Worm (Caenorhabditis elegans) whole organism, L1 larva: ENCODE measurements around the gene aakg-5.

ENCODE experiments used
- aly-2 ChIP-seq: fragments of 150-350 bp; optimal IDR thresholded peaks from 2 replicates; lab custom pipeline; 2014; ENCODE audit warnings: missing biosample characterization, missing genetic modification characterization
- ama-1 ChIP-seq: fragments of 150-350 bp; optimal IDR thresholded peaks from 2 replicates; lab custom pipeline; 2014
- blmp-1 ChIP-seq: fragments of 150-350 bp; optimal IDR thresholded peaks from 2 replicates; lab custom pipeline; 2014; ENCODE audit warnings: missing biosample characterization, missing genetic modification characterization
- ceh-63 ChIP-seq: fragments of 200-800 bp; sonication (Bioruptor generic); optimal IDR thresholded peaks from 2 replicates; lab custom pipeline; 2018; ENCODE audit warnings: mild to moderate bottlenecking, missing genetic modification characterization, missing compliant biosample characterization
- ceh-8 ChIP-seq: fragments of 200-800 bp; sonication (Bioruptor generic); optimal IDR thresholded peaks from 2 replicates; lab custom pipeline; 2018; ENCODE audit warnings: mild to moderate bottlenecking, missing genetic modification characterization, moderate library complexity, missing compliant biosample characterization
- ceh-82 ChIP-seq, 3 experiments: fragments of 150-350 bp in 1 of 3; sonication (generic microtip) in 2 of 3; optimal IDR thresholded peaks; 2 replicates each; lab custom pipeline; 2014 to 2017; ENCODE audit warnings: missing biosample characterization in 3 of 3, missing genetic modification characterization in 3 of 3
- ces-1 ChIP-seq: fragments of 150-350 bp; optimal IDR thresholded peaks from 2 replicates; lab custom pipeline; 2014; ENCODE audit warnings: missing biosample characterization, missing genetic modification reagents, missing genetic modification characterization
- dpl-1 ChIP-seq, 3 experiments: fragments of 150-350 bp in 2 of 3; sonication (generic microtip) in 1 of 3; optimal IDR thresholded peaks; 2 replicates each; lab custom pipeline; 2014 to 2017; ENCODE audit warnings: missing biosample characterization in 3 of 3, missing genetic modification characterization in 3 of 3, missing genetic modification reagents in 3 of 3
- efl-1 ChIP-seq, 4 experiments: fragments of 150-350 bp; optimal IDR thresholded peaks in 3 of 4; peaks in 1 of 4; 1 replicate in 1 of 4; 2 replicates in 3 of 4; lab custom pipeline; 2014; ENCODE audit warnings: missing biosample characterization in 2 of 4, missing genetic modification characterization in 2 of 4, missing genetic modification reagents in 2 of 4
- efl-3 ChIP-seq: fragments of 200-800 bp; sonication (Bioruptor generic); optimal IDR thresholded peaks from 2 replicates; lab custom pipeline; 2018; ENCODE audit warnings: mild to moderate bottlenecking, missing genetic modification characterization, missing compliant biosample characterization
- egl-13 ChIP-seq: sonication (generic microtip); optimal IDR thresholded peaks from 2 replicates; lab custom pipeline; 2016; ENCODE audit warnings: missing genotype, missing genetic modification reagents, missing genetic modification characterization, missing compliant biosample characterization
- egl-27 ChIP-seq, 2 experiments: fragments of 150-350 bp in 1 of 2; sonication (generic microtip); optimal IDR thresholded peaks; 3 replicates each; lab custom pipeline; 2017 to 2018; ENCODE audit warnings: missing biosample characterization in 2 of 2, missing genetic modification characterization in 2 of 2, missing genetic modification reagents in 2 of 2
- elt-2 ChIP-seq: sonication (generic microtip); optimal IDR thresholded peaks from 2 replicates; lab custom pipeline; 2016; ENCODE audit warnings: missing genetic modification characterization, mild to moderate bottlenecking, inconsistent platforms, missing compliant biosample characterization, missing genetic modification reagents
- elt-3 ChIP-seq, 6 experiments: fragments of 150-350 bp in 1 of 6; sonication (generic microtip); optimal IDR thresholded peaks; 2 replicates each; lab custom pipeline; 2017 to 2018; ENCODE audit warnings: missing biosample characterization in 6 of 6, missing genetic modification characterization in 6 of 6, inconsistent platforms in 1 of 6
- ets-5 ChIP-seq: fragments of 200-800 bp; sonication (Bioruptor generic); IDR thresholded peaks from 2 replicates; pipeline ENCODE4 v1.3.6; 2022; ENCODE audit warnings: missing genetic modification characterization, missing compliant biosample characterization
- fkh-10 ChIP-seq: sonication (generic microtip); optimal IDR thresholded peaks from 2 replicates; lab custom pipeline; 2017; ENCODE audit warnings: missing biosample characterization, missing genetic modification reagents, missing genetic modification characterization
- fkh-8 ChIP-seq: sonication (generic microtip); optimal IDR thresholded peaks from 2 replicates; lab custom pipeline; 2016; ENCODE audit warnings: mild to moderate bottlenecking, missing genetic modification characterization, missing compliant biosample characterization
- fos-1 ChIP-seq: fragments of 150-350 bp; optimal IDR thresholded peaks from 2 replicates; lab custom pipeline; 2014; ENCODE audit warnings: missing biosample characterization, missing genetic modification characterization
- grh-1 ChIP-seq: fragments of 200-800 bp; sonication (Bioruptor generic); IDR thresholded peaks from 2 replicates; pipeline ENCODE4 v1.3.6; 2022; ENCODE audit warnings: missing genetic modification reagents, missing genetic modification characterization, missing compliant biosample characterization
- hlh-4 ChIP-seq: sonication (generic microtip); optimal IDR thresholded peaks from 2 replicates; lab custom pipeline; 2016; ENCODE audit warnings: mild to moderate bottlenecking, missing genetic modification characterization, missing compliant biosample characterization
- hpl-2 ChIP-seq: fragments of 150-350 bp; optimal IDR thresholded peaks from 2 replicates; lab custom pipeline; 2014; ENCODE audit warnings: missing biosample characterization, missing genetic modification reagents, missing genetic modification characterization
- irx-1 ChIP-seq: sonication (generic microtip); optimal IDR thresholded peaks from 2 replicates; lab custom pipeline; 2016; ENCODE audit warnings: missing genetic modification characterization, missing compliant biosample characterization
- isw-1 ChIP-seq: fragments of 200-800 bp; sonication (Bioruptor generic); IDR thresholded peaks from 2 replicates; pipeline ENCODE4 v1.3.6; 2022; ENCODE audit warnings: missing genetic modification characterization, missing compliant biosample characterization
- jun-1 ChIP-seq: fragments of 150-350 bp; optimal IDR thresholded peaks from 2 replicates; lab custom pipeline; 2014; ENCODE audit warnings: missing biosample characterization, missing genetic modification reagents, missing genetic modification characterization
- lin-13 ChIP-seq: fragments of 150-350 bp; optimal IDR thresholded peaks from 2 replicates; lab custom pipeline; 2014; ENCODE audit warnings: missing biosample characterization, missing genetic modification reagents, missing genetic modification characterization
- lin-14 ChIP-seq: fragments of 200-800 bp; sonication (Bioruptor generic); optimal IDR thresholded peaks from 2 replicates; lab custom pipeline; 2018; ENCODE audit warnings: mild to moderate bottlenecking, missing genetic modification characterization, moderate library complexity, missing compliant biosample characterization
- lir-3 ChIP-seq: sonication (generic microtip); optimal IDR thresholded peaks from 2 replicates; lab custom pipeline; 2016; ENCODE audit warnings: mild to moderate bottlenecking, missing genetic modification characterization, moderate library complexity, missing compliant biosample characterization; ENCODE audit not compliant: poor library complexity
- mab-9 ChIP-seq: fragments of 200-800 bp; sonication (Bioruptor generic); IDR thresholded peaks from 2 replicates; pipeline ENCODE4 v1.3.6; 2022; ENCODE audit warnings: missing genetic modification reagents, missing genetic modification characterization, missing compliant biosample characterization
- mef-2 ChIP-seq: fragments of 150-350 bp; optimal IDR thresholded peaks from 2 replicates; lab custom pipeline; 2014; ENCODE audit warnings: missing biosample characterization, missing genetic modification characterization
- mep-1 ChIP-seq: fragments of 150-350 bp; optimal IDR thresholded peaks from 2 replicates; lab custom pipeline; 2014; ENCODE audit warnings: missing biosample characterization, missing genetic modification characterization
- nhr-11 ChIP-seq: fragments of 150-350 bp; optimal IDR thresholded peaks from 2 replicates; lab custom pipeline; 2014; ENCODE audit warnings: missing biosample characterization, missing genetic modification characterization
- nhr-20 ChIP-seq: sonication (generic microtip); optimal IDR thresholded peaks from 2 replicates; lab custom pipeline; 2016; ENCODE audit warnings: mild to moderate bottlenecking, missing genetic modification characterization, missing compliant biosample characterization
- nhr-47 ChIP-seq: sonication (generic microtip); optimal IDR thresholded peaks from 2 replicates; lab custom pipeline; 2016; ENCODE audit warnings: mild to moderate bottlenecking, missing genetic modification characterization, moderate library complexity, missing compliant biosample characterization
- nhr-71 ChIP-seq: sonication (generic microtip); optimal IDR thresholded peaks from 2 replicates; lab custom pipeline; 2016; ENCODE audit warnings: mild to moderate bottlenecking, missing genetic modification characterization, moderate library complexity, missing compliant biosample characterization
- nhr-76 ChIP-seq: sonication (generic microtip); optimal IDR thresholded peaks from 2 replicates; lab custom pipeline; 2017; ENCODE audit warnings: missing biosample characterization, missing genetic modification characterization
- nhr-77 ChIP-seq: fragments of 150-350 bp; optimal IDR thresholded peaks from 2 replicates; lab custom pipeline; 2014; ENCODE audit warnings: missing biosample characterization, missing genetic modification characterization
- nhr-85 ChIP-seq: sonication (generic microtip); peaks from one replicate; lab custom pipeline; 2016; ENCODE audit warnings: missing genetic modification characterization, inconsistent platforms, missing compliant biosample characterization
- pax-3 ChIP-seq: fragments of 200-800 bp; sonication (Bioruptor generic); optimal IDR thresholded peaks from 2 replicates; lab custom pipeline; 2018; ENCODE audit warnings: mild to moderate bottlenecking, missing genetic modification characterization, moderate library complexity, missing compliant biosample characterization
- pqm-1 ChIP-seq: sonication (generic microtip); optimal IDR thresholded peaks from 3 replicates; lab custom pipeline; 2017; ENCODE audit warnings: missing biosample characterization, missing genetic modification characterization
- skn-1 ChIP-seq: fragments of 150-350 bp; optimal IDR thresholded peaks from 2 replicates; lab custom pipeline; 2014; ENCODE audit warnings: missing biosample characterization, missing genetic modification characterization
- sox-4 ChIP-seq: sonication (generic microtip); optimal IDR thresholded peaks from 2 replicates; lab custom pipeline; 2016; ENCODE audit warnings: missing genetic modification characterization, missing compliant biosample characterization
- sptf-1 ChIP-seq: fragments of 150-350 bp; optimal IDR thresholded peaks from 2 replicates; lab custom pipeline; 2014; ENCODE audit warnings: missing biosample characterization, missing genetic modification characterization
- sup-37 ChIP-seq: fragments of 200-800 bp; sonication (Bioruptor generic); optimal IDR thresholded peaks from 2 replicates; lab custom pipeline; 2018; ENCODE audit warnings: mild to moderate bottlenecking, missing genetic modification characterization, missing compliant biosample characterization
- tbx-2 ChIP-seq: sonication (generic microtip); optimal IDR thresholded peaks from 2 replicates; lab custom pipeline; 2016; ENCODE audit warnings: missing genetic modification characterization, missing compliant biosample characterization
- tlp-1 ChIP-seq: fragments of 150-350 bp; optimal IDR thresholded peaks from 2 replicates; lab custom pipeline; 2014; ENCODE audit warnings: missing biosample characterization, missing genetic modification characterization
- unc-130 ChIP-seq: fragments of 150-350 bp; optimal IDR thresholded peaks from 2 replicates; lab custom pipeline; 2017; ENCODE audit warnings: missing biosample characterization, missing genetic modification characterization, inconsistent platforms
- unc-62 ChIP-seq: fragments of 150-350 bp; optimal IDR thresholded peaks from 2 replicates; lab custom pipeline; 2014; ENCODE audit warnings: missing biosample characterization, missing genetic modification reagents, missing genetic modification characterization
- unc-98 ChIP-seq: fragments of 200-800 bp; sonication (Bioruptor generic); IDR thresholded peaks from 2 replicates; pipeline ENCODE4 v1.3.6; 2022; ENCODE audit warnings: missing genetic modification characterization, missing compliant biosample characterization

The aakg-5 gene

DNA sequence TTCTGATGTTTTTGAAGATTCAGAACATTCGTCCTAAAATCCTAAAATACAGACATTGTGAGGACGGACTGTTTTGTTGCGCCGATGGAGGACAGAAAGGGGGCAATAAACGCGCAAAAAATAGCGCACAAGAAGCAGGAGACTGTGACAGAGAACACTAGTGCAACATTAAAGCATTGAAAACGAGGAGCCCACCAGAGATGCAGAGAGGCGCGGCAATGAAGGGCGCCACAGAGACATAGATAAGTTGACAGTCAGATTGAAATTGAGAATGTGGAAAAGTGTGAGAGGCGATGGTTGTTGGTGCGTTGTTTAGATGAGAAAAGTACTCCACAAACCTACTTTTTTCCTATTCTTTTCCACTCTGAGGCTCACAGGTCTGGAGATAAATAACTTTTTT is at the start of gene aakg-5 (continued):
- TF ChIP-seq egl-27 (tag; optimal IDR thresholded peaks at IDR 0.05; lab: Kevin White, UChicago) (peak; percentile 28 to 72), mab-9 (GFP tag; lab: Robert Waterston, UW) (0 out of 2 replicates have a peak, but pooled peaks have one; percentile 57), fos-1 (tag; lab: Kevin White, UChicago) (peak; percentile 67), nhr-47 (tag; lab: Kevin White, UChicago) (peak; percentile 88), tbx-2 (peak; percentile 92), isw-1 (GFP tag; lab: Robert Waterston, UW) (0 out of 2 replicates have a peak, but pooled peaks have one; percentile 28), pax-3 (tag; lab: Kevin White, UChicago) (peak; percentile 21), sup-37 (GFP tag; lab: Kevin White, UChicago) (no peak), nhr-71 (tag; lab: Kevin White, UChicago) (peak; percentile 96), pqm-1 (tag; lab: Kevin White, UChicago) (no peak), tlp-1 (tag; lab: Kevin White, UChicago) (no peak), efl-3 (GFP tag; lab: Kevin White, UChicago) (no peak), skn-1 (tag; lab: Kevin White, UChicago) (peak; percentile 90), ces-1 (GFP tag; lab: Kevin White, UChicago) (no peak), hlh-4 (tag; lab: Kevin White, UChicago) (no peak), unc-98 (GFP tag; lab: Robert Waterston, UW) (no peak), elt-2 (tag; lab: Kevin White, UChicago) (peak; percentile 80), sox-4 (tag; lab: Kevin White, UChicago) (no peak), fkh-10 (peak; percentile 37), nhr-77 (tag; lab: Kevin White, UChicago) (peak; percentile 90), unc-62 (no peak), ceh-82 (tag; optimal IDR thresholded peaks at IDR 0.05; lab: Kevin White, UChicago) (peak; percentile 59 to 74 (median 72)), egl-13 (tag; lab: Kevin White, UChicago) (no peak), ama-1 (lab: Kevin White, UChicago) (peak; percentile 17), nhr-85 (peak; percentile 99), ceh-63 (GFP tag; lab: Kevin White, UChicago) (no peak), mep-1 (tag; lab: Kevin White, UChicago) (peak; percentile 72), efl-1 (optimal IDR thresholded peaks at IDR 0.05; lab: Kevin White, UChicago) (peak; percentile 84 to 92), efl-1 (GFP tag; optimal IDR thresholded peaks at IDR 0.05 in 1 of 2; lab: Kevin White, UChicago) (peak; percentile 58 to 94), mef-2 (tag; lab: Kevin White, UChicago) (no peak), ceh-8 (GFP tag; lab: Kevin White, UChicago) (no peak), aly-2 (no peak), irx-1 (tag; lab: Kevin White, UChicago) (peak; percentile 66)

DNA sequence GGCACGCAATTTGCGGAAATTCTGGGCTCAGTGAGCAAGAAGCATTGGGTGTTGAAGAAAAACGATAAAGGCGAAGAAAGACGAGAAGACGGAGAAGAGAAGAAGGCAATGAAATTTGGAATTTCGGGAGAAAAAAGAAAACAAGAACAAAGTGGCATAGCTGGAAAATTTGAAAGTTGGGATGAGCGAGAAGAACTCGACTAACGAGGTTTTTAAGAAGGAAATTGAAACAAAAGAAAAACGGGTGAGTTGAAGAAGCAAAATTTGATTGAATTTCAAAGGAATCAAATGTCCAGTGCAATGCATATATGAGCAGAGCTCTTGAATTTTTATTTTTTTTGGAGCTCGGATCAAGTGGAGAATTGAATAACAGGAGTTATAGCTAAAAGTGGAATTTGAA is 46.8 kb upstream of the aakg-5 start:
- TF ChIP-seq lin-14 (GFP tag; lab: Kevin White, UChicago) (peak; percentile 31), mep-1 (tag; lab: Kevin White, UChicago) (no peak), lin-13 (GFP tag; lab: Kevin White, UChicago) (no peak), fkh-10 (peak; percentile 82), ets-5 (GFP tag; lab: Robert Waterston, UW) (no peak), hpl-2 (GFP tag; lab: Kevin White, UChicago) (no peak), efl-3 (GFP tag; lab: Kevin White, UChicago) (no peak), hlh-4 (tag; lab: Kevin White, UChicago) (no peak), blmp-1 (no peak)

DNA sequence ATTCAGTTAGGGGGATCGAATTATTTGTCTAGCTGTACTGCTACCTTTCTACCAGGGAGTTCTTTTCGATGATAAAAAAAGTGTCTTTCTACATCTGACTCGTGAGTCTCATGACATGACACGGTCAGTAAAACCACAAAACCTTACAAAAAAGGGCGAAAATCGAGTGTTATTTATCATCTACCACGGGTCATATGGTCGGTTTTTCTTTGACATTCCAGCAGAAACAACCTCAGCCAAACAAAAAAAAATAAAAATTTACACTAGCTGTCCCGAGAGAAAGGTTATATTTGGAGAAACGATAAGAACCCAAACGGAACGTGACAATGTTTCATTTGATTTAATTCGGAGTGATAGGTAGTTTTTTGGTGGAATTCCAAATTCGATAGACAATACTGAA is 44.7 kb upstream of the aakg-5 start:
- TF ChIP-seq mep-1 (tag; lab: Kevin White, UChicago) (no peak), hpl-2 (GFP tag; lab: Kevin White, UChicago) (no peak), dpl-1 (GFP tag; optimal IDR thresholded peaks at IDR 0.05; lab: Kevin White, UChicago) (no peak), mab-9 (GFP tag; lab: Robert Waterston, UW) (no peak), blmp-1 (peak; percentile 56), grh-1 (no peak), unc-62 (no peak), sptf-1 (tag; lab: Kevin White, UChicago) (no peak), sup-37 (GFP tag; lab: Kevin White, UChicago) (no peak), irx-1 (tag; lab: Kevin White, UChicago) (no peak), nhr-85 (peak; percentile 77), jun-1 (tag; lab: Kevin White, UChicago) (no peak), nhr-71 (tag; lab: Kevin White, UChicago) (peak; percentile 49), nhr-11 (tag; lab: Kevin White, UChicago) (no peak), tbx-2 (peak; percentile 45), unc-130 (tag; lab: Kevin White, UChicago) (no peak), nhr-20 (tag; lab: Kevin White, UChicago) (peak; percentile 64), lir-3 (no peak), fkh-8 (tag; lab: Kevin White, UChicago) (no peak), nhr-76 (no peak), elt-3 (tag; optimal IDR thresholded peaks at IDR 0.05; lab: Kevin White, UChicago) (peak in 2 of 6 experiments; percentile 52 to 60), sox-4 (tag; lab: Kevin White, UChicago) (no peak)
